Fruit fly (Drosophila melanogaster): ENCODE results near the gene meru.

meru gene

dm6 chr3L:15837209-15837608 is 6.7 kb downstream of the meru start, which contains the start of gene CG15715 (continued):
- no peak for TF ChIP-seq dysf (GFP tag; IDR thresholded peaks at IDR 0.05)
- no peak for TF ChIP-seq danr (GFP tag; IDR thresholded peaks at IDR 0.05)
- TF ChIP-seq Mrtf (GFP tag; IDR thresholded peaks at IDR 0.05), result no peak
- no peak for TF ChIP-seq H2.0 (GFP tag; IDR thresholded peaks at IDR 0.05)
- no peak for TF ChIP-seq CG3163 (GFP tag; optimal IDR thresholded peaks at IDR 0.05)
- TF ChIP-seq psq (GFP tag; optimal IDR thresholded peaks at IDR 0.05), result no peak
- TF ChIP-seq Adf1 (GFP tag; IDR thresholded peaks at IDR 0.05), result no peak
- TF ChIP-seq nau (GFP tag; optimal IDR thresholded peaks at IDR 0.05), result no peak
- no peak for TF ChIP-seq h (optimal IDR thresholded peaks at IDR 0.05)
- TF ChIP-seq al (GFP tag; IDR thresholded peaks at IDR 0.05), result no peak
- TF ChIP-seq Optix (GFP tag; IDR thresholded peaks at IDR 0.05), result no peak
- TF ChIP-seq pan (optimal IDR thresholded peaks at IDR 0.05), result no peak
- TF ChIP-seq pan (GFP tag; optimal IDR thresholded peaks at IDR 0.05 in 1 of 2, IDR thresholded peaks at IDR 0.05 in 1 of 2), result no peak
- TF ChIP-seq tx (GFP tag; optimal IDR thresholded peaks at IDR 0.05), result no peak
- TF ChIP-seq CG32532 (GFP tag; IDR thresholded peaks at IDR 0.05), result peak; percentile 19; the same call in 1 of the 2 replicates
- TF ChIP-seq YL-1 (GFP tag; optimal IDR thresholded peaks at IDR 0.05), result peak; percentile 48
- peak; percentile 77 for TF ChIP-seq pita (GFP tag; optimal IDR thresholded peaks at IDR 0.05)
- TF ChIP-seq CG10267 (tag; optimal IDR thresholded peaks at IDR 0.05), result peak; percentile 58
- TF ChIP-seq CG17802 (tag; optimal IDR thresholded peaks at IDR 0.05), result no peak
- peak; percentile 71 for TF ChIP-seq CG8089 (GFP tag; optimal IDR thresholded peaks at IDR 0.05)
- TF ChIP-seq fd102C (GFP tag; optimal IDR thresholded peaks at IDR 0.05), result no peak
- TF ChIP-seq sug (tag; optimal IDR thresholded peaks at IDR 0.05), result peak; percentile 35
- TF ChIP-seq Med (GFP tag), result peak; percentile 88
- no peak for TF ChIP-seq CG16815 (GFP tag; optimal IDR thresholded peaks at IDR 0.05)
- no peak for TF ChIP-seq dati (GFP tag; IDR thresholded peaks at IDR 0.05)
- TF ChIP-seq Fer3 (tag; optimal IDR thresholded peaks at IDR 0.05), result no peak
- peak; percentile 83 for TF ChIP-seq CG1603 (tag; optimal IDR thresholded peaks at IDR 0.05)
- TF ChIP-seq CG4617 (GFP tag; optimal IDR thresholded peaks at IDR 0.05; ENCODE audit: borderline replicate concordance), result peak; percentile 93
- TF ChIP-seq Hr3 (GFP tag; optimal IDR thresholded peaks at IDR 0.05), result no peak
- no peak for TF ChIP-seq pfk (GFP tag; optimal IDR thresholded peaks at IDR 0.05)
- TF ChIP-seq CG9817 (tag; optimal IDR thresholded peaks at IDR 0.05), result no peak
- no peak for TF ChIP-seq CG11723 (GFP tag; optimal IDR thresholded peaks at IDR 0.05)
- no peak for TF ChIP-seq Gug (GFP tag; IDR thresholded peaks at IDR 0.05)
- no peak for TF ChIP-seq trh (GFP tag; optimal IDR thresholded peaks at IDR 0.05)
- TF ChIP-seq run (tag; optimal IDR thresholded peaks at IDR 0.05), result no peak
- peak; percentile 97 for TF ChIP-seq Myb (GFP tag; optimal IDR thresholded peaks at IDR 0.05)
- no peak for TF ChIP-seq CG16779 (GFP tag; IDR thresholded peaks at IDR 0.05)
- no peak for TF ChIP-seq disco-r (GFP tag; optimal IDR thresholded peaks at IDR 0.05)
- no peak for TF ChIP-seq Antp (GFP tag; optimal IDR thresholded peaks at IDR 0.05)
- no peak for TF ChIP-seq br (optimal IDR thresholded peaks at IDR 0.05)
- TF ChIP-seq dm (GFP tag; optimal IDR thresholded peaks at IDR 0.05), result peak; percentile 78
- TF ChIP-seq Dip3 (GFP tag; optimal IDR thresholded peaks at IDR 0.05), result no peak
- TF ChIP-seq CG8478 (optimal IDR thresholded peaks at IDR 0.05), result no peak
- no peak for TF ChIP-seq dimm (GFP tag; IDR thresholded peaks at IDR 0.05)
- no peak for TF ChIP-seq Stat92E (GFP tag; optimal IDR thresholded peaks at IDR 0.05)
- peak; percentile 80 for TF ChIP-seq CG9437 (GFP tag; optimal IDR thresholded peaks at IDR 0.05)
- no peak for TF ChIP-seq CG10565 (GFP tag; optimal IDR thresholded peaks at IDR 0.05)
- TF ChIP-seq gsb-n (tag; optimal IDR thresholded peaks at IDR 0.05), result no peak
- TF ChIP-seq lbe (GFP tag; optimal IDR thresholded peaks at IDR 0.05), result no peak
- no peak for TF ChIP-seq luna (GFP tag; optimal IDR thresholded peaks at IDR 0.05)
- peak; percentile 36; the same call in 1 of the 2 replicates for TF ChIP-seq Bgb (GFP tag; IDR thresholded peaks at IDR 0.05; ENCODE audit: partially characterized antibody)
- TF ChIP-seq BEAF-32 (GFP tag; optimal IDR thresholded peaks at IDR 0.05), result peak; percentile 58
- TF ChIP-seq lilli (GFP tag; optimal IDR thresholded peaks at IDR 0.05), result peak; percentile 26
- no peak for TF ChIP-seq mam (GFP tag; optimal IDR thresholded peaks at IDR 0.05)

All from whole organism, embryonic.